Worm (Caenorhabditis elegans) whole organism, late embryonic: ENCODE measurements around the gene T03F6.10.
A peak's percentile ranks its signal among the peaks of the same experiment; 100 is the strongest.

ENCODE experiments used
- C08G9.2 ChIP-seq: sonication (generic microtip); optimal IDR thresholded peaks from 2 replicates; lab custom pipeline; 2016; ENCODE audit warnings: mild to moderate bottlenecking, missing genetic modification characterization, moderate library complexity, missing compliant biosample characterization
- C38D4.7 ChIP-seq: fragments of 200-800 bp; sonication (Bioruptor generic); optimal IDR thresholded peaks from 2 replicates; lab custom pipeline; 2018; ENCODE audit warnings: mild to moderate bottlenecking, missing genetic modification characterization, moderate library complexity, missing compliant biosample characterization
- F13H6.1 ChIP-seq: sonication (generic microtip); optimal IDR thresholded peaks from 2 replicates; lab custom pipeline; 2016; ENCODE audit warnings: missing genetic modification characterization, missing compliant biosample characterization
- K02D7.2 ChIP-seq: sonication (generic microtip); optimal IDR thresholded peaks from 2 replicates; lab custom pipeline; 2017; ENCODE audit warnings: mild to moderate bottlenecking, missing genetic modification characterization, missing compliant biosample characterization
- Y22D7AL.16 ChIP-seq: sonication (generic microtip); optimal IDR thresholded peaks from 2 replicates; lab custom pipeline; 2016; ENCODE audit warnings: missing genetic modification characterization, missing compliant biosample characterization
- ceh-14 ChIP-seq: sonication (generic microtip); optimal IDR thresholded peaks from 2 replicates; lab custom pipeline; 2016; ENCODE audit warnings: missing genotype, missing genetic modification characterization, missing compliant biosample characterization
- ceh-18 ChIP-seq: sonication (generic microtip); optimal IDR thresholded peaks from 2 replicates; lab custom pipeline; 2016; ENCODE audit warnings: missing genetic modification characterization, missing compliant biosample characterization
- ceh-2 ChIP-seq: sonication (generic microtip); optimal IDR thresholded peaks from 2 replicates; lab custom pipeline; 2016; ENCODE audit warnings: missing genotype, missing genetic modification characterization, missing compliant biosample characterization
- ceh-31 ChIP-seq: sonication (generic microtip); optimal IDR thresholded peaks from 2 replicates; lab custom pipeline; 2016; ENCODE audit warnings: missing genetic modification characterization, missing compliant biosample characterization
- ceh-34 ChIP-seq: sonication (generic microtip); optimal IDR thresholded peaks from 2 replicates; lab custom pipeline; 2016; ENCODE audit warnings: mild to moderate bottlenecking, missing genetic modification characterization, missing compliant biosample characterization
- ceh-45 ChIP-seq: fragments of 200-800 bp; sonication (Bioruptor generic); IDR thresholded peaks from 2 replicates; pipeline ENCODE4 v1.3.6; 2022; ENCODE audit warnings: missing genetic modification reagents, missing genetic modification characterization, missing compliant biosample characterization
- ceh-48 ChIP-seq: sonication (generic microtip); optimal IDR thresholded peaks from 2 replicates; lab custom pipeline; 2016; ENCODE audit warnings: missing genetic modification characterization, inconsistent platforms, missing compliant biosample characterization
- elt-2 ChIP-seq: sonication (generic microtip); optimal IDR thresholded peaks from 2 replicates; lab custom pipeline; 2016; ENCODE audit warnings: missing genetic modification reagents, missing genetic modification characterization, missing compliant biosample characterization
- ets-4 ChIP-seq: sonication (generic microtip); optimal IDR thresholded peaks from 2 replicates; lab custom pipeline; 2016; ENCODE audit warnings: missing genetic modification characterization, missing compliant biosample characterization
- eyg-1 ChIP-seq: sonication (generic microtip); optimal IDR thresholded peaks from 2 replicates; lab custom pipeline; 2016; ENCODE audit warnings: missing genotype, missing genetic modification characterization, missing compliant biosample characterization
- fkh-10 ChIP-seq: fragments of 150-350 bp; optimal IDR thresholded peaks from 2 replicates; lab custom pipeline; 2014; ENCODE audit warnings: missing biosample characterization, missing genetic modification reagents, missing genetic modification characterization
- fkh-6 ChIP-seq: sonication (generic microtip); optimal IDR thresholded peaks from 2 replicates; lab custom pipeline; 2016; ENCODE audit warnings: missing genetic modification characterization, missing compliant biosample characterization
- hlh-30 ChIP-seq: sonication (generic microtip); optimal IDR thresholded peaks from 2 replicates; lab custom pipeline; 2017; ENCODE audit warnings: antibody characterized with exemption, missing genetic modification characterization, missing compliant biosample characterization; ENCODE audit not compliant: insufficient read depth
- hlh-8 ChIP-seq: sonication (generic microtip); optimal IDR thresholded peaks from 2 replicates; lab custom pipeline; 2016; ENCODE audit warnings: missing genotype, missing genetic modification characterization, missing compliant biosample characterization
- lim-6 ChIP-seq: sonication (generic microtip); optimal IDR thresholded peaks from 2 replicates; lab custom pipeline; 2016; ENCODE audit warnings: missing genetic modification characterization, missing compliant biosample characterization
- lin-11 ChIP-seq: fragments of 200-800 bp; sonication (Bioruptor generic); optimal IDR thresholded peaks from 2 replicates; lab custom pipeline; 2018; ENCODE audit warnings: mild to moderate bottlenecking, missing genetic modification characterization, missing compliant biosample characterization
- madf-2 ChIP-seq: sonication (generic microtip); optimal IDR thresholded peaks from 2 replicates; lab custom pipeline; 2017; ENCODE audit warnings: missing genetic modification characterization, missing compliant biosample characterization
- nfya-1 ChIP-seq: sonication (generic microtip); optimal IDR thresholded peaks from 2 replicates; lab custom pipeline; 2017; ENCODE audit warnings: missing genetic modification characterization, mild to moderate bottlenecking, missing compliant biosample characterization, antibody characterized with exemption, moderate library complexity
- nhr-11 ChIP-seq: fragments of 150-350 bp; optimal IDR thresholded peaks from 2 replicates; lab custom pipeline; 2014; ENCODE audit warnings: missing biosample characterization, missing genetic modification characterization
- nhr-232 ChIP-seq: sonication (generic microtip); optimal IDR thresholded peaks from 2 replicates; lab custom pipeline; 2016; ENCODE audit warnings: missing genetic modification characterization, missing compliant biosample characterization
- pag-3 ChIP-seq: sonication (generic microtip); optimal IDR thresholded peaks from 2 replicates; lab custom pipeline; 2016; ENCODE audit warnings: missing compliant biosample characterization, missing genetic modification characterization, borderline replicate concordance
- pat-9 ChIP-seq: fragments of 200-800 bp; sonication (Bioruptor generic); optimal IDR thresholded peaks from 2 replicates; lab custom pipeline; 2018; ENCODE audit warnings: mild to moderate bottlenecking, missing genetic modification characterization, moderate library complexity, missing compliant biosample characterization
- ref-2 ChIP-seq: sonication (generic microtip); optimal IDR thresholded peaks from 2 replicates; lab custom pipeline; 2016; ENCODE audit warnings: missing genetic modification characterization, missing compliant biosample characterization
- rnt-1 ChIP-seq: sonication (generic microtip); optimal IDR thresholded peaks from 2 replicates; lab custom pipeline; 2016; ENCODE audit warnings: missing genetic modification characterization, missing compliant biosample characterization
- sox-2 ChIP-seq: fragments of 200-800 bp; sonication (Bioruptor generic); IDR thresholded peaks from 2 replicates; pipeline ENCODE4 v1.3.6; 2022; ENCODE audit warnings: missing genetic modification reagents, missing genetic modification characterization, missing compliant biosample characterization
- tbx-2 ChIP-seq: sonication (generic microtip); optimal IDR thresholded peaks from 2 replicates; lab custom pipeline; 2016; ENCODE audit warnings: missing genetic modification characterization, missing compliant biosample characterization
- tbx-7 ChIP-seq: sonication (generic microtip); optimal IDR thresholded peaks from 2 replicates; lab custom pipeline; 2016; ENCODE audit warnings: missing genotype, missing genetic modification characterization, missing compliant biosample characterization
- unc-42 ChIP-seq: sonication (generic microtip); optimal IDR thresholded peaks from 2 replicates; lab custom pipeline; 2016; ENCODE audit warnings: missing genotype, missing genetic modification characterization, missing compliant biosample characterization

The T03F6.10 gene

ce11 chrIII:13377249-13377648, 893 bp downstream of the T03F6.10 start:
- TF ChIP-seq elt-2 (tag; lab: Kevin White, UChicago): peak; percentile 25
- peak; percentile 9 for TF ChIP-seq unc-42
- TF ChIP-seq nhr-232: no peak
- TF ChIP-seq nfya-1 (tag; lab: Kevin White, UChicago): peak; percentile 83
- TF ChIP-seq lim-6: no peak
- peak; percentile 15 for TF ChIP-seq ceh-31 (tag; lab: Kevin White, UChicago)

DNA sequence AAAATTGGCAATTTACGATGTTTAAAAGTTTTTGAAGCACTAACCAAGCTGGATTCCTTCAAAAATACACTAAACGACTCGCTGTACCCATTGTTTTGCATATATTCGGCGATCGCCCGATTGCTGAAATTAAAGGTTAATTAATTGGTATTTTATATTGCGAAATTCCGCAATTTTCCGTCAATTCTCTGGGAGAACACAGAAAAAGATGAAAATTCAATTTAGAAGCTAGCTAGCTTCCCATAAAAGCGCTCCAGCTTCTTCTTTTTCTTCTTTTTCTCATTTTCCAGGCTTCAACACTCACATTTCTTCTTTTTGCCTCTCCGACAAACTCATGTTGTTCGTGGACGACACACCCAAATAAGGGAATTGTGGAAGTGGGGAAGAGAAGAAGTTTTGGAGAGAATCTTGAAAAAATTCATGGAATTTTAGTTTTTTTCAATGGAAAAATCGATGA, 1.8 kb downstream of the T03F6.10 start, which contains the start of gene lis-1:
Gene lis-1 (minus strand): TSS at position 407 of the 457 bp plus-strand sequence.
- TF ChIP-seq ceh-31 (tag; lab: Kevin White, UChicago) (peak; percentile 12), fkh-10 (GFP tag; lab: Kevin White, UChicago) (no peak), ceh-18 (tag; lab: Kevin White, UChicago) (no peak), nhr-11 (no peak), ceh-48 (tag; lab: Kevin White, UChicago) (no peak), unc-42 (peak; percentile 83), ceh-45 (GFP tag; lab: Robert Waterston, UW) (no peak), lin-11 (no peak), pat-9 (tag; lab: Kevin White, UChicago) (no peak), tbx-2 (tag; lab: Kevin White, UChicago) (no peak), madf-2 (no peak), Y22D7AL.16 (no peak), tbx-7 (no peak), rnt-1 (no peak), pag-3 (no peak), C38D4.7 (GFP tag; lab: Kevin White, UChicago) (no peak), hlh-30 (tag; lab: Kevin White, UChicago) (no peak), lim-6 (no peak)

- TF ChIP-seq ceh-45 (GFP tag; lab: Robert Waterston, UW) (no peak), fkh-6 (no peak), ceh-34 (tag; lab: Kevin White, UChicago) (no peak), madf-2 (no peak), lim-6 (no peak), pat-9 (tag; lab: Kevin White, UChicago) (no peak)
These were observed 7.2 kb downstream of the T03F6.10 start, which contains the start of gene T03F6.9 for ce11 chrIII:13370980-13371379. Gene T03F6.9, minus strand, starts transcription at chrIII:13371080.

- no peak for TF ChIP-seq ceh-14 (tag; lab: Kevin White, UChicago)
- TF ChIP-seq ceh-31 (tag; lab: Kevin White, UChicago): peak; percentile 84
- no peak for TF ChIP-seq eyg-1
- peak; percentile 38 for TF ChIP-seq C08G9.2 (tag; lab: Kevin White, UChicago)
- peak; percentile 23 for TF ChIP-seq F13H6.1 (tag; lab: Kevin White, UChicago)
- peak; percentile 18 for TF ChIP-seq fkh-6
- peak; percentile 21 for TF ChIP-seq ets-4
- TF ChIP-seq tbx-2 (tag; lab: Kevin White, UChicago): peak; percentile 68
- peak; percentile 48 for TF ChIP-seq rnt-1
- peak; percentile 67 for TF ChIP-seq hlh-30 (tag; lab: Kevin White, UChicago)
- peak; percentile 39 for TF ChIP-seq unc-42
- TF ChIP-seq K02D7.2 (tag; lab: Kevin White, UChicago): no peak
- no peak for TF ChIP-seq ceh-34 (tag; lab: Kevin White, UChicago)
- no peak for TF ChIP-seq sox-2 (GFP tag; lab: Robert Waterston, UW)
- peak; percentile 71 for TF ChIP-seq nfya-1 (tag; lab: Kevin White, UChicago)
- TF ChIP-seq ceh-2 (tag; lab: Kevin White, UChicago): peak; percentile 61
- no peak for TF ChIP-seq pag-3
- TF ChIP-seq ref-2 (tag; lab: Kevin White, UChicago): peak; percentile 35
These were observed 18.3 kb downstream of the T03F6.10 start for ce11 chrIII:13359847-13360246.

DNA sequence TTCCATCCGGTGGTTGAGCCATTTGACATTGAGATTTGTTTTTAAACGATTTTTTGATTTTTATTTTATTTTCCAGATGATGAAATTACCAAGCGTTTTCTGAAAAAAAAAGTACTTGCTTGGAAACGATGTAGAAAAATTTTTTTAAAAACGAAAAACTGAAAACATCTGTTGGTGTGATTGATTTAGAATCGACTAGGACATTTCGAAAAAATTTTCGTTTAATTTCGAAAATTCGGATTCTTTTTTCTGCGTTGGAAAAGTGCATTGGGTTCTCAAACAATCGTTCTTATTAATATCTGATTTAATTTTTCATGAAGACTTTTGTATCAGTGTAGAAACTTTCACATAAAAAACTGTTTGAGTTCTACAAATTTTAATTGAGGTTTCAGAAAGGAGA, 18.9 kb downstream of the T03F6.10 start, which contains the start of gene F53A2.9:
Gene F53A2.9 (minus strand): TSS at position 101 of the 400 bp plus-strand sequence.
- TF ChIP-seq lin-11 (no peak), hlh-8 (tag; lab: Kevin White, UChicago) (no peak)
- TF ChIP-seq, all 69 proteins: peak for 0
